Worm (Caenorhabditis elegans) whole organism, late embryonic: ENCODE measurements around the gene F32D8.5.

Experiments
- C08G9.2 ChIP-seq: sonication (generic microtip); optimal IDR thresholded peaks from 2 replicates; lab custom pipeline; 2016; ENCODE audit warnings: mild to moderate bottlenecking, missing genetic modification characterization, moderate library complexity, missing compliant biosample characterization
- C38D4.7 ChIP-seq: fragments of 200-800 bp; sonication (Bioruptor generic); optimal IDR thresholded peaks from 2 replicates; lab custom pipeline; 2018; ENCODE audit warnings: mild to moderate bottlenecking, missing genetic modification characterization, moderate library complexity, missing compliant biosample characterization
- F13H6.1 ChIP-seq: sonication (generic microtip); optimal IDR thresholded peaks from 2 replicates; lab custom pipeline; 2016; ENCODE audit warnings: missing genetic modification characterization, missing compliant biosample characterization
- K09A11.1 ChIP-seq: sonication (generic microtip); optimal IDR thresholded peaks from 2 replicates; lab custom pipeline; 2017; ENCODE audit warnings: antibody characterized with exemption, mild to moderate bottlenecking, missing genetic modification characterization, missing compliant biosample characterization; ENCODE audit not compliant: insufficient read depth
- T23F11.4 ChIP-seq: fragments of 200-800 bp; sonication (Bioruptor generic); optimal IDR thresholded peaks from 2 replicates; lab custom pipeline; 2018; ENCODE audit warnings: mild to moderate bottlenecking, missing genetic modification characterization, missing compliant biosample characterization
- Y22D7AL.16 ChIP-seq: sonication (generic microtip); optimal IDR thresholded peaks from 2 replicates; lab custom pipeline; 2016; ENCODE audit warnings: missing genetic modification characterization, missing compliant biosample characterization
- ahr-1 ChIP-seq: sonication (generic microtip); optimal IDR thresholded peaks from 2 replicates; lab custom pipeline; 2016; ENCODE audit warnings: missing genetic modification characterization, missing compliant biosample characterization
- ama-1 ChIP-seq: fragments of 150-350 bp; optimal IDR thresholded peaks from 2 replicates; lab custom pipeline; 2014
- ceh-14 ChIP-seq: sonication (generic microtip); optimal IDR thresholded peaks from 2 replicates; lab custom pipeline; 2016; ENCODE audit warnings: missing genotype, missing genetic modification characterization, missing compliant biosample characterization
- ceh-18 ChIP-seq: sonication (generic microtip); optimal IDR thresholded peaks from 2 replicates; lab custom pipeline; 2016; ENCODE audit warnings: missing genetic modification characterization, missing compliant biosample characterization
- ceh-19 ChIP-seq: fragments of 200-800 bp; sonication (Bioruptor generic); optimal IDR thresholded peaks from 2 replicates; lab custom pipeline; 2018; ENCODE audit warnings: mild to moderate bottlenecking, missing genetic modification characterization, missing compliant biosample characterization
- ceh-22 ChIP-seq: sonication (generic microtip); optimal IDR thresholded peaks from 2 replicates; lab custom pipeline; 2017; ENCODE audit warnings: missing biosample characterization, missing genetic modification characterization
- ceh-24 ChIP-seq: sonication (generic microtip); optimal IDR thresholded peaks from 2 replicates; lab custom pipeline; 2016; ENCODE audit warnings: mild to moderate bottlenecking, missing genetic modification characterization, missing compliant biosample characterization
- ceh-30 ChIP-seq: fragments of 150-350 bp; optimal IDR thresholded peaks from 2 replicates; lab custom pipeline; 2014; ENCODE audit warnings: missing biosample characterization, missing genetic modification characterization
- ceh-34 ChIP-seq: sonication (generic microtip); optimal IDR thresholded peaks from 2 replicates; lab custom pipeline; 2016; ENCODE audit warnings: mild to moderate bottlenecking, missing genetic modification characterization, missing compliant biosample characterization
- ceh-9 ChIP-seq: sonication (generic microtip); optimal IDR thresholded peaks from 2 replicates; lab custom pipeline; 2016; ENCODE audit warnings: mild to moderate bottlenecking, missing genetic modification characterization, inconsistent platforms, missing compliant biosample characterization
- dve-1 ChIP-seq: sonication (generic microtip); optimal IDR thresholded peaks from 2 replicates; lab custom pipeline; 2017; ENCODE audit warnings: antibody characterized with exemption, mild to moderate bottlenecking, missing genetic modification characterization, missing compliant biosample characterization
- elt-4 ChIP-seq: sonication (generic microtip); optimal IDR thresholded peaks from 2 replicates; lab custom pipeline; 2016; ENCODE audit warnings: missing genetic modification characterization, missing compliant biosample characterization
- fkh-10 ChIP-seq: fragments of 150-350 bp; optimal IDR thresholded peaks from 2 replicates; lab custom pipeline; 2014; ENCODE audit warnings: missing biosample characterization, missing genetic modification reagents, missing genetic modification characterization
- fkh-6 ChIP-seq: sonication (generic microtip); optimal IDR thresholded peaks from 2 replicates; lab custom pipeline; 2016; ENCODE audit warnings: missing genetic modification characterization, missing compliant biosample characterization
- hlh-15 ChIP-seq: sonication (generic microtip); optimal IDR thresholded peaks from 2 replicates; lab custom pipeline; 2016; ENCODE audit warnings: missing genetic modification characterization, missing compliant biosample characterization
- hlh-8 ChIP-seq: sonication (generic microtip); optimal IDR thresholded peaks from 2 replicates; lab custom pipeline; 2016; ENCODE audit warnings: missing genotype, missing genetic modification characterization, missing compliant biosample characterization
- lin-11 ChIP-seq: fragments of 200-800 bp; sonication (Bioruptor generic); optimal IDR thresholded peaks from 2 replicates; lab custom pipeline; 2018; ENCODE audit warnings: mild to moderate bottlenecking, missing genetic modification characterization, missing compliant biosample characterization
- nfya-1 ChIP-seq: sonication (generic microtip); optimal IDR thresholded peaks from 2 replicates; lab custom pipeline; 2017; ENCODE audit warnings: missing genetic modification characterization, mild to moderate bottlenecking, missing compliant biosample characterization, antibody characterized with exemption, moderate library complexity
- nhr-11 ChIP-seq: fragments of 150-350 bp; optimal IDR thresholded peaks from 2 replicates; lab custom pipeline; 2014; ENCODE audit warnings: missing biosample characterization, missing genetic modification characterization
- nhr-232 ChIP-seq: sonication (generic microtip); optimal IDR thresholded peaks from 2 replicates; lab custom pipeline; 2016; ENCODE audit warnings: missing genetic modification characterization, missing compliant biosample characterization
- npax-4 ChIP-seq: sonication (generic microtip); optimal IDR thresholded peaks from 2 replicates; lab custom pipeline; 2016; ENCODE audit warnings: missing genetic modification characterization, missing compliant biosample characterization
- odd-2 ChIP-seq: sonication (generic microtip); optimal IDR thresholded peaks from 2 replicates; lab custom pipeline; 2017; ENCODE audit warnings: antibody characterized with exemption, mild to moderate bottlenecking, missing genetic modification characterization, missing compliant biosample characterization
- pha-2 ChIP-seq: sonication (generic microtip); optimal IDR thresholded peaks from 2 replicates; lab custom pipeline; 2017; ENCODE audit warnings: mild to moderate bottlenecking, missing genetic modification characterization, missing compliant biosample characterization
- pha-4 ChIP-seq: fragments of 150-350 bp; optimal IDR thresholded peaks from 2 replicates; lab custom pipeline; 2018; ENCODE audit warnings: missing biosample characterization, missing genetic modification reagents, missing genetic modification characterization
- pqm-1 ChIP-seq: sonication (generic microtip); optimal IDR thresholded peaks from 2 replicates; lab custom pipeline; 2016; ENCODE audit warnings: missing genetic modification characterization, missing compliant biosample characterization
- pros-1 ChIP-seq: fragments of 150-350 bp; optimal IDR thresholded peaks from 2 replicates; lab custom pipeline; 2014; ENCODE audit warnings: missing biosample characterization, missing genetic modification reagents, missing genetic modification characterization
- ref-2 ChIP-seq: sonication (generic microtip); optimal IDR thresholded peaks from 2 replicates; lab custom pipeline; 2016; ENCODE audit warnings: missing genetic modification characterization, missing compliant biosample characterization
- rnt-1 ChIP-seq: sonication (generic microtip); optimal IDR thresholded peaks from 2 replicates; lab custom pipeline; 2016; ENCODE audit warnings: missing genetic modification characterization, missing compliant biosample characterization
- sox-2 ChIP-seq: fragments of 200-800 bp; sonication (Bioruptor generic); IDR thresholded peaks from 2 replicates; pipeline ENCODE4 v1.3.6; 2022; ENCODE audit warnings: missing genetic modification reagents, missing genetic modification characterization, missing compliant biosample characterization
- tbx-2 ChIP-seq: sonication (generic microtip); optimal IDR thresholded peaks from 2 replicates; lab custom pipeline; 2016; ENCODE audit warnings: missing genetic modification characterization, missing compliant biosample characterization
- tbx-7 ChIP-seq: sonication (generic microtip); optimal IDR thresholded peaks from 2 replicates; lab custom pipeline; 2016; ENCODE audit warnings: missing genotype, missing genetic modification characterization, missing compliant biosample characterization
- unc-42 ChIP-seq: sonication (generic microtip); optimal IDR thresholded peaks from 2 replicates; lab custom pipeline; 2016; ENCODE audit warnings: missing genotype, missing genetic modification characterization, missing compliant biosample characterization
- unc-55 ChIP-seq: sonication (generic microtip); optimal IDR thresholded peaks from 2 replicates; lab custom pipeline; 2017; ENCODE audit warnings: missing biosample characterization, missing genetic modification reagents, missing genetic modification characterization
- zip-5 ChIP-seq: sonication (generic microtip); optimal IDR thresholded peaks from 2 replicates; lab custom pipeline; 2016; ENCODE audit warnings: missing genetic modification characterization, missing compliant biosample characterization

F32D8.5 gene

ce11 chrV:10871457-10871861 lies 23.1 kb upstream of the F32D8.5 start (continued):
- peak; percentile 47 for TF ChIP-seq nfya-1 (tag; lab: Kevin White, UChicago)
- no peak for TF ChIP-seq T23F11.4 (GFP tag; lab: Kevin White, UChicago)
- TF ChIP-seq tbx-7, result no peak
- peak; percentile 88 for TF ChIP-seq unc-42
- no peak for TF ChIP-seq ceh-22 (tag; lab: Kevin White, UChicago)
- no peak for TF ChIP-seq ceh-9 (tag; lab: Kevin White, UChicago)
- no peak for TF ChIP-seq ceh-24
- TF ChIP-seq ceh-30 (tag; lab: Kevin White, UChicago), result no peak
- TF ChIP-seq rnt-1 (tag; lab: Kevin White, UChicago), result no peak
- TF ChIP-seq npax-4 (tag; lab: Kevin White, UChicago), result no peak
- no peak for TF ChIP-seq ref-2 (tag; lab: Kevin White, UChicago)
- TF ChIP-seq C08G9.2 (tag; lab: Kevin White, UChicago), result peak; percentile 29
- no peak for TF ChIP-seq lin-11 (tag; lab: Kevin White, UChicago)

ce11 chrV:10873190-10873589 lies 21.4 kb upstream of the F32D8.5 start:
- TF ChIP-seq elt-4, result no peak
- TF ChIP-seq hlh-15 (tag; lab: Kevin White, UChicago), result no peak
- TF ChIP-seq unc-55 (GFP tag; lab: Kevin White, UChicago), result no peak
- TF ChIP-seq ref-2 (tag; lab: Kevin White, UChicago), result no peak
- no peak for TF ChIP-seq F13H6.1
- no peak for TF ChIP-seq npax-4 (tag; lab: Kevin White, UChicago)
- no peak for TF ChIP-seq Y22D7AL.16 (tag; lab: Kevin White, UChicago)
- TF ChIP-seq nhr-232 (tag; lab: Kevin White, UChicago), result no peak
- TF ChIP-seq ahr-1 (tag; lab: Kevin White, UChicago), result no peak
- TF ChIP-seq dve-1 (tag; lab: Kevin White, UChicago), result no peak
- TF ChIP-seq C08G9.2 (tag; lab: Kevin White, UChicago), result no peak
- no peak for TF ChIP-seq sox-2
- no peak for TF ChIP-seq hlh-8 (tag; lab: Kevin White, UChicago)
- no peak for TF ChIP-seq ceh-18 (tag; lab: Kevin White, UChicago)

ce11 chrV:10874938-10875599 lies 19.5 kb upstream of the F32D8.5 start:
- peak; percentile 90 for TF ChIP-seq unc-42
- no peak for TF ChIP-seq pha-4
- TF ChIP-seq, all 69 proteins: peak for 1

- no peak for TF ChIP-seq ama-1 (lab: Kevin White, UChicago)
- TF ChIP-seq ceh-14 (tag; lab: Kevin White, UChicago), result no peak
- TF ChIP-seq tbx-2 (tag; lab: Kevin White, UChicago), result no peak
- TF ChIP-seq odd-2 (tag; lab: Kevin White, UChicago), result no peak
- TF ChIP-seq fkh-6 (tag; lab: Kevin White, UChicago), result no peak
- TF ChIP-seq K09A11.1, result no peak
- no peak for TF ChIP-seq nhr-11
- no peak for TF ChIP-seq unc-42
- no peak for TF ChIP-seq zip-5
- no peak for TF ChIP-seq rnt-1 (tag; lab: Kevin White, UChicago)
- TF ChIP-seq C38D4.7, result no peak
- TF ChIP-seq ceh-19 (GFP tag; lab: Kevin White, UChicago), result no peak
- no peak for TF ChIP-seq ceh-34 (tag; lab: Kevin White, UChicago)
- no peak for TF ChIP-seq nhr-232 (tag; lab: Kevin White, UChicago)
- TF ChIP-seq ceh-24, result no peak
- no peak for TF ChIP-seq pqm-1 (tag; lab: Kevin White, UChicago)
- TF ChIP-seq pha-2 (tag; lab: Kevin White, UChicago), result no peak
- TF ChIP-seq fkh-10 (GFP tag; lab: Kevin White, UChicago), result no peak
- no peak for TF ChIP-seq pros-1 (tag; lab: Kevin White, UChicago)
Measured at ce11 chrV:10876512-10876911, 18.1 kb upstream of the F32D8.5 start.
